Fruit fly (Drosophila melanogaster) whole organism: ENCODE data around the gene CG7381.

Experiments
- CG8478 ChIP-seq: fragments of >200 bp; optimal IDR thresholded peaks from 2 replicates; lab custom pipeline; 2018; ENCODE audit warnings: inconsistent platforms
- pan ChIP-seq: fragments of >200 bp; optimal IDR thresholded peaks from 2 replicates; lab custom pipeline; 2017

dm6 chr3R:12972106-12972505, 5.2 kb downstream of the CG7381 start:
- TF ChIP-seq pan (lab: Kevin White, UChicago): no peak
- no peak for TF ChIP-seq CG8478 (lab: Kevin White, UChicago)
